Fruit fly (Drosophila melanogaster) whole organism, embryonic: ENCODE data around the gene CG9737.

Source experiments
- B-H2 ChIP-seq: fragments of 200-800 bp; sonication (Bioruptor generic); optimal IDR thresholded peaks from 2 replicates; lab custom pipeline; 2018; ENCODE audit warnings: missing biosample characterization, mild to moderate bottlenecking, missing genetic modification characterization
- Blimp-1 ChIP-seq: fragments of 200-800 bp; sonication (Bioruptor generic); optimal IDR thresholded peaks from 3 replicates; lab custom pipeline; 2018; ENCODE audit warnings: missing biosample characterization, missing genetic modification characterization, mild to moderate bottlenecking, moderate library complexity, missing genetic modification reagents
- CG10431 ChIP-seq: fragments of 200-800 bp; sonication (Bioruptor generic); optimal IDR thresholded peaks from 3 replicates; lab custom pipeline; 2018; ENCODE audit warnings: missing biosample characterization, mild to moderate bottlenecking, missing genetic modification characterization
- CG10654 ChIP-seq: fragments of 200-800 bp; sonication (Bioruptor generic); optimal IDR thresholded peaks from 2 replicates; lab custom pipeline; 2016; ENCODE audit warnings: missing biosample characterization, missing genetic modification characterization
- CG11504 ChIP-seq: fragments of 200-800 bp; sonication (Bioruptor generic); optimal IDR thresholded peaks from 3 replicates; lab custom pipeline; 2019; ENCODE audit warnings: missing biosample characterization, mild to moderate bottlenecking, missing genetic modification characterization, moderate library complexity
- CG12299 ChIP-seq: fragments of 200-800 bp; sonication (Bioruptor generic); optimal IDR thresholded peaks from 2 replicates; lab custom pipeline; 2018; ENCODE audit warnings: missing biosample characterization, mild to moderate bottlenecking, missing genetic modification characterization
- CG12769 ChIP-seq: fragments of 200-800 bp; sonication (Bioruptor generic); optimal IDR thresholded peaks from 2 replicates; lab custom pipeline; 2019; ENCODE audit warnings: missing biosample characterization, mild to moderate bottlenecking, missing genetic modification characterization, moderate library complexity
- CG13287 ChIP-seq: fragments of 200-800 bp; sonication (Bioruptor generic); IDR thresholded peaks from 2 replicates; pipeline ENCODE4 v1.3.6; 2022; ENCODE audit warnings: missing biosample characterization, missing genetic modification characterization; ENCODE audit not compliant: partially characterized antibody
- CG15514 ChIP-seq: fragments of 200-800 bp; sonication (Bioruptor generic); optimal IDR thresholded peaks from 3 replicates; lab custom pipeline; 2017; ENCODE audit warnings: missing biosample characterization, missing genetic modification characterization, mild to moderate bottlenecking, moderate library complexity, missing genetic modification reagents
- CG1603 ChIP-seq: fragments of 200-800 bp; sonication (Bioruptor generic); optimal IDR thresholded peaks from 2 replicates; lab custom pipeline; 2019; ENCODE audit warnings: missing biosample characterization, mild to moderate bottlenecking, missing genetic modification characterization, moderate library complexity
- CG16779 ChIP-seq: fragments of 200-800 bp; sonication (Bioruptor generic); IDR thresholded peaks from 2 replicates; pipeline ENCODE4 v1.3.6; 2022; ENCODE audit warnings: missing biosample characterization, missing genetic modification characterization
- CG33557 ChIP-seq: fragments of 200-800 bp; sonication (Bioruptor generic); optimal IDR thresholded peaks from 2 replicates; lab custom pipeline; 2019; ENCODE audit warnings: missing biosample characterization, mild to moderate bottlenecking, missing genetic modification characterization, moderate library complexity
- CG34376 ChIP-seq: fragments of 200-800 bp; sonication (Bioruptor generic); optimal IDR thresholded peaks from 2 replicates; lab custom pipeline; 2018; ENCODE audit warnings: missing biosample characterization, mild to moderate bottlenecking, missing genetic modification characterization
- CG3995 ChIP-seq: fragments of 200-800 bp; sonication (Bioruptor generic); optimal IDR thresholded peaks from 3 replicates; lab custom pipeline; 2016; ENCODE audit warnings: missing biosample characterization, missing genetic modification characterization
- CG6254 ChIP-seq: fragments of 200-800 bp; sonication (Bioruptor generic); optimal IDR thresholded peaks from 3 replicates; lab custom pipeline; 2017; ENCODE audit warnings: mild to moderate bottlenecking, missing biosample characterization, missing genetic modification reagents, missing genetic modification characterization
- CG6272 ChIP-seq: fragments of 200-800 bp; sonication (Bioruptor generic); IDR thresholded peaks from 2 replicates; pipeline ENCODE4 v1.3.6; 2022; ENCODE audit warnings: missing biosample characterization, missing genetic modification characterization
- CG7372 ChIP-seq: fragments of 200-800 bp; sonication (Bioruptor generic); IDR thresholded peaks from 2 replicates; pipeline ENCODE4 v1.3.6; 2022; ENCODE audit warnings: missing biosample characterization, missing genetic modification characterization
- CG8290 ChIP-seq, 3 experiments: fragments of 200-800 bp; sonication (Bioruptor generic); optimal IDR thresholded peaks; 2 replicates each; lab custom pipeline; 2016 to 2019; ENCODE audit warnings: missing biosample characterization in 3 of 3, missing genetic modification characterization in 3 of 3, mild to moderate bottlenecking in 2 of 3, moderate library complexity in 1 of 3
- CG8765 ChIP-seq: fragments of 200-800 bp; sonication (Bioruptor generic); IDR thresholded peaks from 2 replicates; pipeline ENCODE4 v1.3.6; 2022; ENCODE audit warnings: missing biosample characterization, missing genetic modification characterization
- CG8944 ChIP-seq: fragments of 200-800 bp; sonication (Bioruptor generic); optimal IDR thresholded peaks from 3 replicates; lab custom pipeline; 2016; ENCODE audit warnings: missing biosample characterization, missing genetic modification characterization
- Dp ChIP-seq: fragments of 200-800 bp; sonication (Bioruptor generic); optimal IDR thresholded peaks from 2 replicates; lab custom pipeline; 2018; ENCODE audit warnings: missing biosample characterization, mild to moderate bottlenecking, missing genetic modification characterization, moderate library complexity
- Gug ChIP-seq: fragments of 200-800 bp; sonication (Bioruptor generic); IDR thresholded peaks from 4 replicates; pipeline ENCODE4 v1.3.6; 2022; ENCODE audit warnings: missing biosample characterization, missing genetic modification characterization
- Hr39 ChIP-seq: fragments of >200 bp; optimal IDR thresholded peaks from 2 replicates; lab custom pipeline; 2017
- Hr51 ChIP-seq, 2 experiments: fragments of 200-800 bp; sonication (Bioruptor generic); optimal IDR thresholded peaks; 2 replicates in 1 of 2; 3 replicates in 1 of 2; lab custom pipeline; 2016 to 2018; ENCODE audit warnings: missing biosample characterization in 2 of 2, missing genetic modification characterization in 2 of 2, mild to moderate bottlenecking in 1 of 2, moderate library complexity in 1 of 2
- Mad ChIP-seq: fragments of 200-800 bp; sonication (Bioruptor generic); optimal IDR thresholded peaks from 2 replicates; lab custom pipeline; 2016; ENCODE audit warnings: missing biosample characterization, missing genetic modification characterization
- Nf-YC ChIP-seq: fragments of 200-800 bp; optimal IDR thresholded peaks from 3 replicates; lab custom pipeline; 2019; ENCODE audit warnings: missing biosample characterization, mild to moderate bottlenecking, missing genetic modification characterization, moderate library complexity
- Optix ChIP-seq: fragments of 200-800 bp; sonication (Bioruptor generic); IDR thresholded peaks from 3 replicates; pipeline ENCODE4 v1.3.6; 2022; ENCODE audit warnings: missing biosample characterization, missing genetic modification characterization
- Ptx1 ChIP-seq: fragments of 200-800 bp; sonication (Bioruptor generic); IDR thresholded peaks from 2 replicates; pipeline ENCODE4 v1.3.6; 2022; ENCODE audit warnings: missing biosample characterization, missing genetic modification characterization
- YL-1 ChIP-seq: fragments of 200-800 bp; sonication (Bioruptor generic); optimal IDR thresholded peaks from 3 replicates; lab custom pipeline; 2017; ENCODE audit warnings: missing biosample characterization, mild to moderate bottlenecking, missing genetic modification characterization
- ara ChIP-seq: fragments of 200-800 bp; sonication (Bioruptor generic); IDR thresholded peaks from 2 replicates; pipeline ENCODE4 v1.3.6; 2022; ENCODE audit warnings: missing biosample characterization, missing genetic modification characterization
- ato ChIP-seq: fragments of 200-800 bp; sonication (Bioruptor generic); IDR thresholded peaks from 2 replicates; pipeline ENCODE4 v1.3.6; 2022; ENCODE audit warnings: missing biosample characterization, missing genetic modification characterization; ENCODE audit not compliant: partially characterized antibody
- caup ChIP-seq: fragments of 200-800 bp; sonication (Bioruptor generic); optimal IDR thresholded peaks from 3 replicates; lab custom pipeline; 2017; ENCODE audit warnings: missing biosample characterization, mild to moderate bottlenecking, missing genetic modification characterization, moderate library complexity; ENCODE audit not compliant: severe bottlenecking
- chinmo ChIP-seq: fragments of 200-800 bp; sonication (Bioruptor generic); IDR thresholded peaks from 4 replicates; pipeline ENCODE4 v1.3.6; 2022; ENCODE audit warnings: missing biosample characterization, missing genetic modification characterization; ENCODE audit not compliant: partially characterized antibody
- ci ChIP-seq: fragments of 200-800 bp; sonication (Bioruptor generic); IDR thresholded peaks from 3 replicates; pipeline ENCODE4 v1.3.6; 2022; ENCODE audit warnings: missing biosample characterization, missing genetic modification characterization
- cwo ChIP-seq: fragments of 200-800 bp; sonication (Bioruptor generic); optimal IDR thresholded peaks from 3 replicates; lab custom pipeline; 2017; ENCODE audit warnings: missing biosample characterization, missing genetic modification characterization, mild to moderate bottlenecking, moderate library complexity, missing genetic modification reagents
- gce ChIP-seq: fragments of 200-800 bp; sonication (Bioruptor generic); IDR thresholded peaks from 3 replicates; pipeline ENCODE4 v1.3.6; 2022; ENCODE audit warnings: missing biosample characterization, missing genetic modification characterization
- grn ChIP-seq: fragments of 200-800 bp; sonication (Bioruptor generic); optimal IDR thresholded peaks from 3 replicates; lab custom pipeline; 2017; ENCODE audit warnings: missing biosample characterization, missing genetic modification characterization
- lbe ChIP-seq: fragments of 200-800 bp; sonication (Bioruptor generic); optimal IDR thresholded peaks from 2 replicates; lab custom pipeline; 2016; ENCODE audit warnings: missing biosample characterization, mild to moderate bottlenecking, missing genetic modification characterization
- nmo ChIP-seq: fragments of 200-800 bp; sonication (Bioruptor generic); optimal IDR thresholded peaks from 2 replicates; lab custom pipeline; 2018; ENCODE audit warnings: missing biosample characterization, mild to moderate bottlenecking, missing genetic modification characterization, moderate library complexity
- oc ChIP-seq: fragments of 200-800 bp; sonication (Bioruptor generic); optimal IDR thresholded peaks from 2 replicates; lab custom pipeline; 2018; ENCODE audit warnings: missing biosample characterization, mild to moderate bottlenecking, missing genetic modification characterization, moderate library complexity
- peb ChIP-seq: fragments of 200-800 bp; sonication (Bioruptor generic); IDR thresholded peaks from 2 replicates; pipeline ENCODE4 v1.3.6; 2022; ENCODE audit warnings: missing biosample characterization, missing genetic modification characterization
- pzg ChIP-seq: fragments of 200-800 bp; sonication (Bioruptor generic); optimal IDR thresholded peaks from 3 replicates; lab custom pipeline; 2018; ENCODE audit warnings: missing biosample characterization, mild to moderate bottlenecking, missing genetic modification characterization, moderate library complexity
- sens ChIP-seq: fragments of 200-800 bp; sonication (Bioruptor generic); peaks from one replicate; lab custom pipeline; 2016; ENCODE audit warnings: missing biosample characterization, missing genetic modification characterization
- sna ChIP-seq: fragments of 200-800 bp; sonication (Bioruptor generic); IDR thresholded peaks from 2 replicates; pipeline ENCODE4 v1.3.6; 2022; ENCODE audit warnings: missing biosample characterization, missing genetic modification characterization; ENCODE audit not compliant: partially characterized antibody
- sug ChIP-seq: fragments of 200-800 bp; optimal IDR thresholded peaks from 2 replicates; lab custom pipeline; 2019; ENCODE audit warnings: missing biosample characterization, mild to moderate bottlenecking, missing genetic modification characterization, moderate library complexity
- tup ChIP-seq: fragments of 200-800 bp; sonication (Bioruptor generic); optimal IDR thresholded peaks from 2 replicates; lab custom pipeline; 2016; ENCODE audit warnings: missing biosample characterization, mild to moderate bottlenecking, missing genetic modification characterization, moderate library complexity
- wdn ChIP-seq: fragments of 200-800 bp; sonication (Bioruptor generic); IDR thresholded peaks from 2 replicates; pipeline ENCODE4 v1.3.6; 2022; ENCODE audit warnings: missing biosample characterization, missing genetic modification characterization
- wek ChIP-seq: fragments of 200-800 bp; sonication (Bioruptor generic); optimal IDR thresholded peaks from 3 replicates; lab custom pipeline; 2018; ENCODE audit warnings: missing biosample characterization, mild to moderate bottlenecking, missing genetic modification characterization, moderate library complexity

Gene CG9737

dm6 chr3R:30208011-30208410 lies 35.1 kb downstream of the CG9737 start (continued):
- TF ChIP-seq CG10654 (GFP tag; lab: Kevin White, UChicago) (no peak), ara (GFP tag; lab: Robert Waterston, UW) (peak; percentile 28; the same call in 1 of the 2 replicates), Blimp-1 (GFP tag; lab: Kevin White, UChicago) (no peak)

dm6 chr3R:30205946-30206345 lies 37.2 kb downstream of the CG9737 start:
- TF ChIP-seq oc (tag; lab: Kevin White, UChicago): no peak
- TF ChIP-seq tup: no peak
- TF ChIP-seq Dp (GFP tag; lab: Kevin White, UChicago): peak; percentile 75
- no peak for TF ChIP-seq wek (GFP tag; lab: Kevin White, UChicago)
- peak; percentile 1 for TF ChIP-seq B-H2 (GFP tag; lab: Kevin White, UChicago)
- TF ChIP-seq CG11504: peak; percentile 72
- no peak for TF ChIP-seq peb (GFP tag; lab: Robert Waterston, UW)
- TF ChIP-seq CG34376: no peak
- TF ChIP-seq ci (GFP tag; lab: Robert Waterston, UW): peak; percentile 18; the same call in 1 of the 3 replicates
- TF ChIP-seq nmo (GFP tag; lab: Kevin White, UChicago): no peak
- peak; percentile 29; the same call in 1 of the 4 replicates for TF ChIP-seq chinmo (GFP tag; lab: Robert Waterston, UW)
- peak; percentile 18 for TF ChIP-seq Nf-YC (tag; lab: Kevin White, UChicago)
- TF ChIP-seq CG12769 (tag; lab: Kevin White, UChicago): peak; percentile 6
- no peak for TF ChIP-seq Ptx1 (GFP tag; lab: Robert Waterston, UW)
- peak; percentile 12 for TF ChIP-seq sens
- peak; percentile 99 for TF ChIP-seq CG10431 (GFP tag; lab: Kevin White, UChicago)
- no peak for TF ChIP-seq Hr39
- peak; percentile 13 for TF ChIP-seq sug (tag; lab: Kevin White, UChicago)
- no peak for TF ChIP-seq CG16779 (GFP tag; lab: Robert Waterston, UW)
- TF ChIP-seq sna (GFP tag; lab: Robert Waterston, UW): no peak
- TF ChIP-seq CG1603 (tag; lab: Kevin White, UChicago): no peak
- no peak for TF ChIP-seq CG8290 (GFP tag; optimal IDR thresholded peaks at IDR 0.05; lab: Kevin White, UChicago)
- TF ChIP-seq CG8290 (tag; optimal IDR thresholded peaks at IDR 0.05; lab: Kevin White, UChicago): peak in 1 of 2 experiments; percentile 11
- peak; percentile 98 for TF ChIP-seq CG6254 (GFP tag; lab: Kevin White, UChicago)
- TF ChIP-seq Hr51 (GFP tag; optimal IDR thresholded peaks at IDR 0.05; lab: Kevin White, UChicago): peak in 1 of 2 experiments; percentile 54
- TF ChIP-seq CG12299 (tag; lab: Kevin White, UChicago): no peak
- TF ChIP-seq pzg (GFP tag; lab: Kevin White, UChicago): peak; percentile 19
- no peak for TF ChIP-seq CG8765 (GFP tag; lab: Robert Waterston, UW)
- TF ChIP-seq ato (GFP tag; lab: Robert Waterston, UW): no peak
- no peak for TF ChIP-seq Optix (GFP tag; lab: Robert Waterston, UW)
- no peak for TF ChIP-seq CG6272 (GFP tag; lab: Robert Waterston, UW)
- peak; percentile 69 for TF ChIP-seq CG3995 (GFP tag; lab: Kevin White, UChicago)
- no peak for TF ChIP-seq CG33557 (GFP tag; lab: Kevin White, UChicago)
- TF ChIP-seq Mad: no peak
- TF ChIP-seq grn (GFP tag; lab: Kevin White, UChicago): no peak
- no peak for TF ChIP-seq CG8944 (GFP tag; lab: Kevin White, UChicago)
- no peak for TF ChIP-seq YL-1
- TF ChIP-seq wdn (GFP tag; lab: Robert Waterston, UW): no peak
- TF ChIP-seq lbe (GFP tag; lab: Kevin White, UChicago): peak; percentile 48
- TF ChIP-seq Gug (GFP tag; lab: Robert Waterston, UW): no peak
- peak; percentile 5; the same call in 1 of the 2 replicates for TF ChIP-seq CG13287 (GFP tag; lab: Robert Waterston, UW)
- TF ChIP-seq CG7372: no peak
- peak; percentile 73 for TF ChIP-seq cwo (GFP tag; lab: Kevin White, UChicago)
- TF ChIP-seq caup (GFP tag; lab: Kevin White, UChicago): no peak
- peak; percentile 71 for TF ChIP-seq CG15514 (GFP tag; lab: Kevin White, UChicago)
- no peak for TF ChIP-seq gce
